Fruit fly (Drosophila melanogaster) whole organism, embryonic: ENCODE results near the gene CG17028.

ENCODE experiments used
- Blimp-1 ChIP-seq: fragments of 200-800 bp; sonication (Bioruptor generic); optimal IDR thresholded peaks from 3 replicates; lab custom pipeline; 2018; ENCODE audit warnings: missing biosample characterization, missing genetic modification characterization, mild to moderate bottlenecking, moderate library complexity, missing genetic modification reagents
- Bteb2 ChIP-seq: fragments of 200-800 bp; sonication (Bioruptor generic); optimal IDR thresholded peaks from 2 replicates; lab custom pipeline; 2016; ENCODE audit warnings: missing biosample characterization, missing genetic modification characterization
- CG10209 ChIP-seq: fragments of 200-800 bp; sonication (Bioruptor generic); optimal IDR thresholded peaks from 3 replicates; lab custom pipeline; 2017; ENCODE audit warnings: missing biosample characterization, mild to moderate bottlenecking, missing genetic modification characterization, missing genetic modification reagents
- CG11093 ChIP-seq: fragments of 200-800 bp; sonication (Bioruptor generic); IDR thresholded peaks from 3 replicates; pipeline ENCODE4 v1.3.6; 2022; ENCODE audit warnings: missing biosample characterization, missing genetic modification characterization
- CG12299 ChIP-seq: fragments of 200-800 bp; sonication (Bioruptor generic); optimal IDR thresholded peaks from 2 replicates; lab custom pipeline; 2018; ENCODE audit warnings: missing biosample characterization, mild to moderate bottlenecking, missing genetic modification characterization
- CG14014 ChIP-seq: fragments of 200-800 bp; sonication (Bioruptor generic); IDR thresholded peaks from 2 replicates; pipeline ENCODE4 v1.3.6; 2022; ENCODE audit warnings: missing biosample characterization, missing genetic modification characterization
- CG15601 ChIP-seq: fragments of 200-800 bp; sonication (Bioruptor generic); optimal IDR thresholded peaks from 3 replicates; lab custom pipeline; 2019; ENCODE audit warnings: missing biosample characterization, mild to moderate bottlenecking, missing genetic modification characterization, moderate library complexity
- CG17328 ChIP-seq: fragments of 200-800 bp; sonication (Bioruptor generic); IDR thresholded peaks from 2 replicates; pipeline ENCODE4 v1.3.6; 2022; ENCODE audit warnings: missing biosample characterization, missing genetic modification characterization
- CG17612 ChIP-seq: fragments of 200-800 bp; sonication (Bioruptor generic); IDR thresholded peaks from 2 replicates; pipeline ENCODE4 v1.3.6; 2022; ENCODE audit warnings: missing biosample characterization, missing genetic modification characterization
- CG18011 ChIP-seq: fragments of 200-800 bp; sonication (Bioruptor generic); optimal IDR thresholded peaks from 2 replicates; lab custom pipeline; 2017; ENCODE audit warnings: missing biosample characterization, missing genetic modification characterization, mild to moderate bottlenecking, moderate library complexity, missing genotype
- CG2120 ChIP-seq: fragments of 200-800 bp; sonication (Bioruptor generic); optimal IDR thresholded peaks from 3 replicates; lab custom pipeline; 2016; ENCODE audit warnings: missing biosample characterization, missing genetic modification characterization
- CG4404 ChIP-seq: fragments of 200-800 bp; sonication (Bioruptor generic); IDR thresholded peaks from 2 replicates; pipeline ENCODE4 v1.3.6; 2022; ENCODE audit warnings: missing biosample characterization, missing genetic modification characterization
- CG4617 ChIP-seq: fragments of 200-800 bp; sonication (Bioruptor generic); optimal IDR thresholded peaks from 3 replicates; lab custom pipeline; 2016; ENCODE audit warnings: missing biosample characterization, missing genetic modification characterization, borderline replicate concordance
- CG4854 ChIP-seq: fragments of 200-800 bp; sonication (Bioruptor generic); optimal IDR thresholded peaks from 2 replicates; lab custom pipeline; 2016; ENCODE audit warnings: missing biosample characterization, missing genetic modification characterization, inconsistent platforms
- CG6272 ChIP-seq: fragments of 200-800 bp; sonication (Bioruptor generic); IDR thresholded peaks from 2 replicates; pipeline ENCODE4 v1.3.6; 2022; ENCODE audit warnings: missing biosample characterization, missing genetic modification characterization
- CG7372 ChIP-seq: fragments of 200-800 bp; sonication (Bioruptor generic); IDR thresholded peaks from 2 replicates; pipeline ENCODE4 v1.3.6; 2022; ENCODE audit warnings: missing biosample characterization, missing genetic modification characterization
- CG8388 ChIP-seq: fragments of 200-800 bp; sonication (Bioruptor generic); optimal IDR thresholded peaks from 2 replicates; lab custom pipeline; 2019; ENCODE audit warnings: missing biosample characterization, mild to moderate bottlenecking, missing genetic modification characterization, moderate library complexity
- CG9727 ChIP-seq: fragments of 200-800 bp; sonication (Bioruptor generic); optimal IDR thresholded peaks from 3 replicates; lab custom pipeline; 2017; ENCODE audit warnings: missing biosample characterization, mild to moderate bottlenecking, missing genetic modification characterization
- CkIIα-i1 ChIP-seq: fragments of 200-800 bp; sonication (Bioruptor generic); IDR thresholded peaks from 2 replicates; pipeline ENCODE4 v1.3.6; 2022; ENCODE audit warnings: missing biosample characterization, missing genetic modification characterization
- E2f2 ChIP-seq: fragments of 200-800 bp; sonication (Bioruptor generic); IDR thresholded peaks from 2 replicates; pipeline ENCODE4 v1.3.6; 2022; ENCODE audit warnings: missing biosample characterization, missing genetic modification characterization
- Fer1 ChIP-seq: fragments of 200-800 bp; sonication (Bioruptor generic); optimal IDR thresholded peaks from 2 replicates; lab custom pipeline; 2017; ENCODE audit warnings: missing biosample characterization, mild to moderate bottlenecking, missing genetic modification characterization
- Fer3 ChIP-seq: fragments of 200-800 bp; sonication (Bioruptor generic); optimal IDR thresholded peaks from 2 replicates; lab custom pipeline; 2018; ENCODE audit warnings: missing biosample characterization, mild to moderate bottlenecking, missing genetic modification characterization, moderate library complexity
- GATAe ChIP-seq: fragments of 200-800 bp; sonication (Bioruptor generic); conservative IDR thresholded peaks from 2 replicates; pipeline ENCODE4 v1.3.6; 2022; ENCODE audit warnings: missing biosample characterization, missing genetic modification characterization
- Jarid2 ChIP-seq: fragments of 200-800 bp; sonication (Bioruptor generic); optimal IDR thresholded peaks from 3 replicates; lab custom pipeline; 2017; ENCODE audit warnings: mild to moderate bottlenecking, missing biosample characterization, missing genetic modification reagents, missing genetic modification characterization
- Lhr ChIP-seq: fragments of 200-800 bp; sonication (Bioruptor generic); optimal IDR thresholded peaks from 3 replicates; lab custom pipeline; 2017; ENCODE audit warnings: mild to moderate bottlenecking, missing biosample characterization, missing genetic modification reagents, missing genetic modification characterization
- Med ChIP-seq: fragments of 200-800 bp; sonication (Bioruptor generic); peaks from one replicate; lab custom pipeline; 2016; ENCODE audit warnings: missing biosample characterization, missing genetic modification characterization, mild to moderate bottlenecking, inconsistent platforms, moderate library complexity
- Mes4 ChIP-seq: fragments of 200-800 bp; sonication (Bioruptor generic); optimal IDR thresholded peaks from 2 replicates; lab custom pipeline; 2016; ENCODE audit warnings: missing biosample characterization, missing genetic modification characterization
- Oaz ChIP-seq: fragments of 200-800 bp; sonication (Bioruptor generic); IDR thresholded peaks from 2 replicates; pipeline ENCODE4 v1.3.6; 2022; ENCODE audit warnings: missing biosample characterization, missing genetic modification characterization
- Stat92E ChIP-seq, 3 experiments: fragments of >200 bp in 2 of 3; fragments of 200-800 bp in 1 of 3; sonication (Bioruptor generic) in 1 of 3; optimal IDR thresholded peaks; 2 replicates each; lab custom pipeline; 2017 to 2019; ENCODE audit warnings: missing biosample characterization in 3 of 3, missing genetic modification characterization in 3 of 3, mild to moderate bottlenecking in 1 of 3, moderate library complexity in 1 of 3
- corto ChIP-seq: fragments of 200-800 bp; sonication (Bioruptor generic); optimal IDR thresholded peaks from 2 replicates; lab custom pipeline; 2016; ENCODE audit warnings: missing biosample characterization, mild to moderate bottlenecking, missing genetic modification characterization, moderate library complexity
- crc ChIP-seq: fragments of 200-800 bp; sonication (Bioruptor generic); optimal IDR thresholded peaks from 2 replicates; lab custom pipeline; 2016; ENCODE audit warnings: missing biosample characterization, missing genetic modification characterization
- dan ChIP-seq: fragments of 200-800 bp; sonication (Bioruptor generic); IDR thresholded peaks from 2 replicates; pipeline ENCODE4 v1.3.6; 2022; ENCODE audit warnings: missing biosample characterization, missing genetic modification characterization
- dmrt99B ChIP-seq: fragments of 200-800 bp; sonication (Bioruptor generic); optimal IDR thresholded peaks from 2 replicates; lab custom pipeline; 2018; ENCODE audit warnings: missing biosample characterization, mild to moderate bottlenecking, missing genetic modification characterization, moderate library complexity
- grn ChIP-seq: fragments of 200-800 bp; sonication (Bioruptor generic); optimal IDR thresholded peaks from 3 replicates; lab custom pipeline; 2017; ENCODE audit warnings: missing biosample characterization, missing genetic modification characterization
- her ChIP-seq: fragments of 200-800 bp; sonication (Bioruptor generic); optimal IDR thresholded peaks from 2 replicates; lab custom pipeline; 2016; ENCODE audit warnings: missing biosample characterization, missing genetic modification characterization
- ken ChIP-seq: fragments of 200-800 bp; sonication (Bioruptor generic); IDR thresholded peaks from 3 replicates; pipeline ENCODE4 v1.3.6; 2022; ENCODE audit warnings: missing biosample characterization, missing genetic modification characterization
- lilli ChIP-seq: fragments of 200-800 bp; sonication (Bioruptor generic); optimal IDR thresholded peaks from 3 replicates; lab custom pipeline; 2016; ENCODE audit warnings: missing biosample characterization, missing genetic modification characterization
- lola ChIP-seq, 3 experiments: fragments of >200 bp in 2 of 3; fragments of 200-800 bp in 1 of 3; sonication (Bioruptor generic) in 1 of 3; optimal IDR thresholded peaks; 2 replicates each; lab custom pipeline; 2017 to 2019; ENCODE audit warnings: missing biosample characterization in 3 of 3, missing genetic modification characterization in 3 of 3, mild to moderate bottlenecking in 1 of 3, moderate library complexity in 1 of 3
- mam ChIP-seq: fragments of 200-800 bp; sonication (Bioruptor generic); optimal IDR thresholded peaks from 3 replicates; lab custom pipeline; 2016; ENCODE audit warnings: missing biosample characterization, missing genetic modification characterization
- nerfin-2 ChIP-seq: fragments of 200-800 bp; sonication (Bioruptor generic); IDR thresholded peaks from 2 replicates; pipeline ENCODE4 v1.3.6; 2022; ENCODE audit warnings: missing biosample characterization, missing genetic modification characterization; ENCODE audit not compliant: partially characterized antibody
- rib ChIP-seq: fragments of 200-800 bp; sonication (Bioruptor generic); IDR thresholded peaks from 2 replicates; pipeline ENCODE4 v1.3.6; 2022; ENCODE audit warnings: missing biosample characterization, missing genetic modification characterization
- shn ChIP-seq: fragments of 200-800 bp; sonication (Bioruptor generic); optimal IDR thresholded peaks from 3 replicates; lab custom pipeline; 2016; ENCODE audit warnings: missing biosample characterization, missing genetic modification characterization
- sisA ChIP-seq: fragments of 200-800 bp; sonication (Bioruptor generic); IDR thresholded peaks from 2 replicates; pipeline ENCODE4 v1.3.6; 2022; ENCODE audit warnings: missing biosample characterization, missing genetic modification characterization
- so ChIP-seq: fragments of 200-800 bp; sonication (Bioruptor generic); IDR thresholded peaks from 3 replicates; pipeline ENCODE4 v1.3.6; 2022; ENCODE audit warnings: missing biosample characterization, missing genetic modification characterization
- sr ChIP-seq: fragments of 200-800 bp; sonication (Bioruptor generic); IDR thresholded peaks from 3 replicates; pipeline ENCODE4 v1.3.6; 2022; ENCODE audit warnings: missing biosample characterization, missing genetic modification characterization
- tap ChIP-seq: fragments of 200-800 bp; optimal IDR thresholded peaks from 3 replicates; lab custom pipeline; 2019; ENCODE audit warnings: missing biosample characterization, mild to moderate bottlenecking, missing genetic modification characterization, moderate library complexity
- tna ChIP-seq: fragments of 200-800 bp; sonication (Bioruptor generic); IDR thresholded peaks from 2 replicates; pipeline ENCODE4 v1.3.6; 2022; ENCODE audit warnings: missing biosample characterization, missing genetic modification characterization; ENCODE audit not compliant: partially characterized antibody
- toy ChIP-seq: fragments of 200-800 bp; sonication (Bioruptor generic); IDR thresholded peaks from 2 replicates; pipeline ENCODE4 v1.3.6; 2022; ENCODE audit warnings: missing biosample characterization, missing genetic modification characterization
- wek ChIP-seq: fragments of 200-800 bp; sonication (Bioruptor generic); optimal IDR thresholded peaks from 3 replicates; lab custom pipeline; 2018; ENCODE audit warnings: missing biosample characterization, mild to moderate bottlenecking, missing genetic modification characterization, moderate library complexity
- wor ChIP-seq: fragments of 200-800 bp; sonication (Bioruptor generic); IDR thresholded peaks from 2 replicates; pipeline ENCODE4 v1.3.6; 2022; ENCODE audit warnings: missing biosample characterization, missing genetic modification characterization

CG17028 gene

DNA sequence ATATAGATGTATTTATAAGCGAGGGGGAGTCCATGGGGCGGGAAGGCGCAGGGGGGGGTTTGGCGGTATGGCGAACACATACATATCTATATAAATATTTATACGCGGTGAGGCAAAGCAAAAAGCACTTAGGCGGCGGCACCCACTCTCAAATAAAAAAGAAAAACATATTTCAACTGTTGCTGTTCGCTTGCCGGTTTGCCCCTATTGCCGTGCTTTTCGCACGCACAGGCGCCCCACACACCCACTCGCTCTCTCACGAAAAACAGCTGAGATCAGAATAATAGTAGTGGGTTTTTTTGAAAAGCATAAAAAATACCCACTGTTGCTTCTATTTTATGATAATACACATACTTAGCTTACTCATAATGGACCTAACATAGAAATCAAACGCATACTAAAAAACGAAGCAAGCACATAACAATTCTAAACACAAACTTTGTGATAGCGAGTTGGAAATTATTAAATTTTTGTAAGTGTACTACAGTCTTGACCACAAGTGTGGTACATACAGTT lies 22.9 kb downstream of the CG17028 start (continued):
- TF ChIP-seq sisA (GFP tag; lab: Robert Waterston, UW) (no peak; the same call in 1 of the 2 replicates), Med (GFP tag; lab: Kevin White, UChicago) (peak; percentile 96), shn (GFP tag; lab: Kevin White, UChicago) (peak; percentile 77), CG2120 (GFP tag; lab: Kevin White, UChicago) (peak; percentile 95), lilli (GFP tag; lab: Kevin White, UChicago) (peak; percentile 91), CG18011 (peak; percentile 66), dan (no peak), GATAe (GFP tag; lab: Robert Waterston, UW) (peak; percentile 40; the same call in 1 of the 2 replicates), toy (0 out of 2 replicates have a peak, but pooled peaks have one; percentile 9), CG12299 (tag; lab: Kevin White, UChicago) (peak; percentile 68), Mes4 (GFP tag; lab: Kevin White, UChicago) (peak; percentile 42), CG10209 (GFP tag; lab: Kevin White, UChicago) (peak; percentile 78), Blimp-1 (GFP tag; lab: Kevin White, UChicago) (peak; percentile 52), CG4617 (GFP tag; lab: Kevin White, UChicago) (peak; percentile 3), CG17612 (GFP tag; lab: Robert Waterston, UW) (peak; percentile 48; the same call in 1 of the 2 replicates), CG14014 (peak; percentile 75), lola (GFP tag; optimal IDR thresholded peaks at IDR 0.05; lab: Kevin White, UChicago) (no peak), Fer1 (GFP tag; lab: Kevin White, UChicago) (peak; percentile 93), CG4854 (peak; percentile 62), grn (no peak), sr (GFP tag; lab: Robert Waterston, UW) (peak; percentile 97), rib (peak; percentile 63), Jarid2 (GFP tag; lab: Kevin White, UChicago) (peak; percentile 21), CG6272 (no peak), CG15601 (tag; lab: Kevin White, UChicago) (peak; percentile 26), E2f2 (GFP tag; lab: Robert Waterston, UW) (peak; percentile 57), wor (GFP tag; lab: Robert Waterston, UW) (no peak), wek (GFP tag; lab: Kevin White, UChicago) (no peak), CG4404 (GFP tag; lab: Robert Waterston, UW) (no peak), Bteb2 (GFP tag; lab: Kevin White, UChicago) (peak; percentile 67), so (GFP tag; lab: Robert Waterston, UW) (peak; percentile 69; the same call in 1 of the 3 replicates), tap (peak; percentile 58), mam (peak; percentile 90), CkIIα-i1 (GFP tag; lab: Robert Waterston, UW) (no peak), Fer3 (tag; lab: Kevin White, UChicago) (peak; percentile 85), dmrt99B (tag; lab: Kevin White, UChicago) (peak; percentile 79), CG9727 (GFP tag; lab: Kevin White, UChicago) (peak; percentile 81), CG17328 (GFP tag; lab: Robert Waterston, UW) (peak; percentile 36; the same call in 1 of the 2 replicates), Stat92E (GFP tag; optimal IDR thresholded peaks at IDR 0.05; lab: Kevin White, UChicago) (no peak), Oaz (GFP tag; lab: Robert Waterston, UW) (peak; percentile 58), ken (GFP tag; lab: Robert Waterston, UW) (no peak), nerfin-2 (GFP tag; lab: Robert Waterston, UW) (no peak), corto (GFP tag; lab: Kevin White, UChicago) (peak; percentile 25), her (GFP tag; lab: Kevin White, UChicago) (peak; percentile 85), CG7372 (GFP tag; lab: Robert Waterston, UW) (peak; percentile 63), crc (GFP tag; lab: Kevin White, UChicago) (peak; percentile 67), CG11093 (GFP tag; lab: Robert Waterston, UW) (0 out of 3 replicates have a peak, but pooled peaks have one; percentile 63), CG8388 (GFP tag; lab: Kevin White, UChicago) (peak; percentile 49), tna (GFP tag; lab: Robert Waterston, UW) (0 out of 2 replicates have a peak, but pooled peaks have one; percentile 47), Lhr (no peak)
